Fruit fly (Drosophila melanogaster): ENCODE data around the gene Spn27A.

The Spn27A gene

dm6 chr2L:6656264-6656676, 16.9 kb downstream of the Spn27A start, which contains the start of gene CG31633:
Gene CG31633, minus strand, starts transcription at chr2L:6656321.
- TF ChIP-seq jim (GFP tag; optimal IDR thresholded peaks at IDR 0.05) = no peak
- TF ChIP-seq Sp1 (GFP tag; optimal IDR thresholded peaks at IDR 0.05) = no peak
- no peak for TF ChIP-seq pan (optimal IDR thresholded peaks at IDR 0.05)
- TF ChIP-seq foxo (GFP tag; optimal IDR thresholded peaks at IDR 0.05) = no peak
- no peak for TF ChIP-seq Abd-B (GFP tag; optimal IDR thresholded peaks at IDR 0.05)
- TF ChIP-seq HLH106 (tag; optimal IDR thresholded peaks at IDR 0.05) = no peak
- TF ChIP-seq Dif (GFP tag; optimal IDR thresholded peaks at IDR 0.05; ENCODE audit: partially characterized antibody) = no peak
- TF ChIP-seq Vsx2 (GFP tag; optimal IDR thresholded peaks at IDR 0.05; ENCODE audit: partially characterized antibody) = no peak
- no peak for TF ChIP-seq CrebA (GFP tag; optimal IDR thresholded peaks at IDR 0.05; ENCODE audit: borderline replicate concordance)
- TF ChIP-seq dsf (GFP tag; optimal IDR thresholded peaks at IDR 0.05; ENCODE audit: borderline replicate concordance) = no peak
- TF ChIP-seq dl (GFP tag; optimal IDR thresholded peaks at IDR 0.05; ENCODE audit: insufficient read depth in 1 of 2, partially characterized antibody in 2 of 2) = no peak
- no peak for TF ChIP-seq N (GFP tag; optimal IDR thresholded peaks at IDR 0.05)
- no peak for TF ChIP-seq Hnf4 (GFP tag; optimal IDR thresholded peaks at IDR 0.05)
- TF ChIP-seq Mio (GFP tag; optimal IDR thresholded peaks at IDR 0.05) = no peak
- TF ChIP-seq Hr83 (GFP tag; optimal IDR thresholded peaks at IDR 0.05; ENCODE audit: poor library complexity, severe bottlenecking) = no peak
- no peak for TF ChIP-seq woc (GFP tag; optimal IDR thresholded peaks at IDR 0.05)

dm6 chr2L:6649085-6649754, 23.9 kb downstream of the Spn27A start, which contains the start of the genes CG31635 and Tango1:
Gene CG31635, minus strand, starts transcription at chr2L:6649114.
Gene Tango1, plus strand, starts transcription at chr2L:6649388.
- TF ChIP-seq jim (GFP tag; optimal IDR thresholded peaks at IDR 0.05) (no peak), Dif (GFP tag; optimal IDR thresholded peaks at IDR 0.05; ENCODE audit: partially characterized antibody) (no peak), br (GFP tag; optimal IDR thresholded peaks at IDR 0.05) (no peak), Jra (GFP tag; optimal IDR thresholded peaks at IDR 0.05) (no peak), CG32264 (GFP tag; optimal IDR thresholded peaks at IDR 0.05) (no peak), Hr83 (GFP tag; optimal IDR thresholded peaks at IDR 0.05; ENCODE audit: poor library complexity, severe bottlenecking) (peak; percentile 43), fru (GFP tag; optimal IDR thresholded peaks at IDR 0.05) (no peak), GATAd (GFP tag; optimal IDR thresholded peaks at IDR 0.05) (no peak), foxo (GFP tag; optimal IDR thresholded peaks at IDR 0.05) (no peak), psq (GFP tag; optimal IDR thresholded peaks at IDR 0.05) (no peak), Abd-B (GFP tag; optimal IDR thresholded peaks at IDR 0.05) (peak; percentile 22), ey (GFP tag; optimal IDR thresholded peaks at IDR 0.05) (peak; percentile 23), Rel (GFP tag; optimal IDR thresholded peaks at IDR 0.05) (no peak), Rel (tag; optimal IDR thresholded peaks at IDR 0.05) (peak; percentile 36), h (GFP tag; optimal IDR thresholded peaks at IDR 0.05) (no peak), Mio (GFP tag; optimal IDR thresholded peaks at IDR 0.05) (no peak), woc (GFP tag; optimal IDR thresholded peaks at IDR 0.05) (no peak), N (GFP tag; optimal IDR thresholded peaks at IDR 0.05) (peak; percentile 3), sage (GFP tag; optimal IDR thresholded peaks at IDR 0.05) (no peak)

- TF ChIP-seq Jra (GFP tag; optimal IDR thresholded peaks at IDR 0.05) (peak; percentile 57), ey (GFP tag; optimal IDR thresholded peaks at IDR 0.05) (peak; percentile 90), woc (GFP tag; optimal IDR thresholded peaks at IDR 0.05) (peak; percentile 86), GATAd (GFP tag; optimal IDR thresholded peaks at IDR 0.05) (peak; percentile 55), psq (GFP tag; optimal IDR thresholded peaks at IDR 0.05) (peak; percentile 88), sage (GFP tag; optimal IDR thresholded peaks at IDR 0.05) (no peak), jim (GFP tag; optimal IDR thresholded peaks at IDR 0.05) (no peak), CG32264 (GFP tag; optimal IDR thresholded peaks at IDR 0.05) (peak; percentile 72), rgr (GFP tag; optimal IDR thresholded peaks at IDR 0.05) (peak; percentile 95), dl (GFP tag; optimal IDR thresholded peaks at IDR 0.05; ENCODE audit: insufficient read depth in 1 of 2, partially characterized antibody in 2 of 2) (no peak), OdsH (GFP tag; optimal IDR thresholded peaks at IDR 0.05) (peak; percentile 92), h (GFP tag; optimal IDR thresholded peaks at IDR 0.05) (peak; percentile 94), Mio (GFP tag; optimal IDR thresholded peaks at IDR 0.05) (peak; percentile 35), pan (optimal IDR thresholded peaks at IDR 0.05) (no peak), tai (GFP tag; optimal IDR thresholded peaks at IDR 0.05) (no peak), CrebA (GFP tag; optimal IDR thresholded peaks at IDR 0.05; ENCODE audit: borderline replicate concordance) (no peak), Vsx2 (GFP tag; optimal IDR thresholded peaks at IDR 0.05; ENCODE audit: partially characterized antibody) (no peak), Dfd (GFP tag; optimal IDR thresholded peaks at IDR 0.05) (no peak), brk (GFP tag; optimal IDR thresholded peaks at IDR 0.05) (no peak), Sp1 (GFP tag; optimal IDR thresholded peaks at IDR 0.05) (peak; percentile 90), CG9705 (GFP tag; optimal IDR thresholded peaks at IDR 0.05) (peak; percentile 87), Hnf4 (GFP tag; optimal IDR thresholded peaks at IDR 0.05) (no peak), N (GFP tag; optimal IDR thresholded peaks at IDR 0.05) (no peak), Hr83 (GFP tag; optimal IDR thresholded peaks at IDR 0.05; ENCODE audit: poor library complexity, severe bottlenecking) (no peak), usp (GFP tag; optimal IDR thresholded peaks at IDR 0.05) (no peak), dmrt93B (GFP tag; optimal IDR thresholded peaks at IDR 0.05) (no peak), Abd-B (GFP tag; optimal IDR thresholded peaks at IDR 0.05) (no peak), HLH106 (tag; optimal IDR thresholded peaks at IDR 0.05) (peak; percentile 93), Rel (GFP tag; optimal IDR thresholded peaks at IDR 0.05) (peak; percentile 72), Rel (tag; optimal IDR thresholded peaks at IDR 0.05) (peak; percentile 69), lola (GFP tag; optimal IDR thresholded peaks at IDR 0.05) (no peak), Dif (GFP tag; optimal IDR thresholded peaks at IDR 0.05; ENCODE audit: partially characterized antibody) (no peak), foxo (GFP tag; optimal IDR thresholded peaks at IDR 0.05) (peak in 1 of 2 experiments; percentile 96), dsf (GFP tag; optimal IDR thresholded peaks at IDR 0.05; ENCODE audit: borderline replicate concordance) (peak; percentile 42), br (GFP tag; optimal IDR thresholded peaks at IDR 0.05) (peak; percentile 93), fru (GFP tag; optimal IDR thresholded peaks at IDR 0.05) (peak; percentile 93), Myc (optimal IDR thresholded peaks at IDR 0.05) (no peak), Hr78 (GFP tag; optimal IDR thresholded peaks at IDR 0.05) (no peak), sv (GFP tag; optimal IDR thresholded peaks at IDR 0.05) (peak; percentile 95)
Observed at dm6 chr2L:6648163-6648628, 25.0 kb downstream of the Spn27A start.
